Fruit fly (Drosophila melanogaster) whole organism, adult: ENCODE measurements around the gene PGRP-SB2.
A peak's percentile ranks its signal among the peaks of the same experiment; 100 is the strongest.

Experiments used
- CG11617 ChIP-seq: fragments of 200-800 bp; sonication (Bioruptor generic); optimal IDR thresholded peaks from 2 replicates; lab custom pipeline; 2017; ENCODE audit warnings: mild to moderate bottlenecking, missing biosample characterization, missing genetic modification reagents, missing genetic modification characterization
- CG12768 ChIP-seq: fragments of 200-800 bp; sonication (Bioruptor generic); optimal IDR thresholded peaks from 2 replicates; lab custom pipeline; 2017; ENCODE audit warnings: missing biosample characterization, missing genetic modification characterization, mild to moderate bottlenecking, moderate library complexity, missing genetic modification reagents
- CG14711 ChIP-seq: fragments of 200-800 bp; sonication (Bioruptor generic); optimal IDR thresholded peaks from 2 replicates; lab custom pipeline; 2018; ENCODE audit warnings: missing biosample characterization, mild to moderate bottlenecking, missing genetic modification characterization, moderate library complexity
- CG1620 ChIP-seq: fragments of 200-800 bp; sonication (Bioruptor generic); optimal IDR thresholded peaks from 2 replicates; lab custom pipeline; 2016; ENCODE audit warnings: missing biosample characterization, missing genetic modification characterization
- CG33017 ChIP-seq: fragments of 200-800 bp; sonication (Bioruptor generic); optimal IDR thresholded peaks from 2 replicates; lab custom pipeline; 2018; ENCODE audit warnings: missing biosample characterization, mild to moderate bottlenecking, missing genetic modification characterization, moderate library complexity
- CG5204 ChIP-seq: fragments of 200-800 bp; sonication (Bioruptor generic); optimal IDR thresholded peaks from 2 replicates; lab custom pipeline; 2016; ENCODE audit warnings: missing biosample characterization, missing genetic modification characterization
- CG7045 ChIP-seq: fragments of 200-800 bp; sonication (Bioruptor generic); optimal IDR thresholded peaks from 2 replicates; lab custom pipeline; 2017; ENCODE audit warnings: missing biosample characterization, mild to moderate bottlenecking, missing genetic modification characterization
- CG7101 ChIP-seq: fragments of 200-800 bp; sonication (Bioruptor generic); optimal IDR thresholded peaks from 2 replicates; lab custom pipeline; 2018; ENCODE audit warnings: missing biosample characterization, mild to moderate bottlenecking, missing genetic modification characterization, moderate library complexity
- Clk ChIP-seq: fragments of 200-800 bp; sonication (Bioruptor generic); optimal IDR thresholded peaks from 2 replicates; lab custom pipeline; 2017; ENCODE audit warnings: missing biosample characterization, missing genetic modification characterization
- Crg-1 ChIP-seq: fragments of 200-800 bp; sonication (Bioruptor generic); optimal IDR thresholded peaks from 2 replicates; lab custom pipeline; 2016; ENCODE audit warnings: missing biosample characterization, missing genetic modification characterization
- Hr96 ChIP-seq: fragments of 200-800 bp; sonication (Bioruptor generic); optimal IDR thresholded peaks from 2 replicates; lab custom pipeline; 2016; ENCODE audit warnings: missing biosample characterization, missing genetic modification characterization
- Mnt ChIP-seq: fragments of 200-800 bp; sonication (Bioruptor generic); optimal IDR thresholded peaks from 2 replicates; lab custom pipeline; 2016; ENCODE audit warnings: missing biosample characterization, mild to moderate bottlenecking, missing genetic modification characterization
- bab1 ChIP-seq: fragments of 200-800 bp; sonication (Bioruptor generic); optimal IDR thresholded peaks from 3 replicates; lab custom pipeline; 2019; ENCODE audit warnings: missing biosample characterization, mild to moderate bottlenecking, missing genetic modification characterization, moderate library complexity
- cic ChIP-seq: fragments of 200-800 bp; sonication (Bioruptor generic); optimal IDR thresholded peaks from 2 replicates; lab custom pipeline; 2017; ENCODE audit warnings: missing biosample characterization, mild to moderate bottlenecking, missing genetic modification characterization, moderate library complexity
- cnc ChIP-seq, 2 experiments: fragments of >200 bp; optimal IDR thresholded peaks; 2 replicates each; lab custom pipeline; 2017
- kay ChIP-seq: fragments of 200-800 bp; sonication (Bioruptor generic); peaks from one replicate; lab custom pipeline; 2016; ENCODE audit warnings: missing biosample characterization, missing genetic modification characterization, borderline replicate concordance
- ovo ChIP-seq: fragments of 200-800 bp; sonication (Bioruptor generic); optimal IDR thresholded peaks from 2 replicates; lab custom pipeline; 2016; ENCODE audit warnings: missing biosample characterization, missing genetic modification characterization
- pad ChIP-seq: fragments of 200-800 bp; sonication (Bioruptor generic); optimal IDR thresholded peaks from 3 replicates; lab custom pipeline; 2017; ENCODE audit warnings: missing biosample characterization, missing genetic modification characterization, mild to moderate bottlenecking, moderate library complexity, missing genetic modification reagents
- tj ChIP-seq: fragments of 200-800 bp; sonication (Bioruptor generic); optimal IDR thresholded peaks from 3 replicates; lab custom pipeline; 2017; ENCODE audit warnings: missing biosample characterization, mild to moderate bottlenecking, missing genetic modification characterization, moderate library complexity
- toe ChIP-seq: fragments of 200-800 bp; sonication (Bioruptor generic); optimal IDR thresholded peaks from 2 replicates; lab custom pipeline; 2016; ENCODE audit warnings: missing biosample characterization, missing genetic modification characterization

The PGRP-SB2 gene

DNA sequence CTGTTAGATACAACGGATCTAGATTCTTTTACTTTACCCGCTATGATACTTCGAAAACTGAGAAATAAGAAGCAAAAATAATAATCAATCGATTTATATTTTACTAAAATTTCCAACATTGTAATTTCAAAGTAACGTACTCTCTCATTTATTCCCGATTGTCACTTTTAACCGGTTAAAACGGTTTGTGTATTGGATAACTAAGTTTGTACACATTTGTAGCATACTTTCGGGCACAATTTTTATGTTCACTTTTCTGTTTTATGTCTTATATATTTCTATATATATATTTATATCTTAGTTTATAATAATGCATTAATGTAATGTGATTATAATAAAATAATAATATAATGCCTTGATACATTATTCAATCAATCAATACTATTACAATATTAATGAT, 15.3 kb downstream of the PGRP-SB2 start:
- TF ChIP-seq cnc (optimal IDR thresholded peaks at IDR 0.05; lab: Kevin White, UChicago) (no peak), CG1620 (GFP tag; lab: Kevin White, UChicago) (no peak), CG7101 (tag; lab: Kevin White, UChicago) (no peak), Mnt (GFP tag; lab: Kevin White, UChicago) (no peak), CG11617 (GFP tag; lab: Kevin White, UChicago) (no peak), Crg-1 (GFP tag; lab: Kevin White, UChicago) (no peak)

DNA sequence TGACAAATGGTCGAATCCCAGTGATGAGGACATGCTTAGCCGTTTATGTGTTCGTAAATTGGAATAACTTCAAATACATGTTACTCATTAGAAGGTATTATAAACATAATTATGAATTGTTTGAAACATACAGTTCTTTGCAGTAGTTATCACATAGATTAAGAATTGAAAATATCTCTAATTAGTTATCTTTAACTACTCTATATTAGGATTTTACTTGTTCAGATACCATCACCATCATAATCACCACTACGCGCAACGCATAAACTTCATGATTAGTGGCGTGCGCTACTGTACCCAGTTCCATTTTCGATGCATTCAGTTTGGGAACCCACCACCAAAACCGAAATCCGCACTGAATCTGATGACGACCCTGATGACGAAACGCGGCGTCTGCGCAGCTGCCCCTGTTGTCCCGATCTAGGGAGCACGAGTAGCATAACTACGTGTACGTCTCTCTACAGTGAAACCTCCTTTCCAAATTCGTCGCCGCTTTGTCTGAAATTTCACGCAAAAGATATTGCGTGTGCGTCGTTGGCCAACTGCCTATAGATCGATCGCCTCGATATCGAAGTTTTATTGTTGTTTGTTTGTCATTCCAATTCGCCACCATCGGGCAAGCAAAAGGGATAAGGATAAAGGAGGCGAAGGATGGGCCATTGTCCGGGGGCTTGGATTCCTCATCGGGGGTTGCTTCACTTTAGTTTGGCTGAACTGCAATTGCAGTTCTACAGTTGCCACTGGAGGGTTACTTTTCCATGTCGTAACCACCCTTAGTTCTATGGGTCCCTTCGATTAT, 17.8 kb downstream of the PGRP-SB2 start:
- TF ChIP-seq Clk (GFP tag; lab: Kevin White, UChicago): no peak
- TF ChIP-seq CG12768 (GFP tag; lab: Kevin White, UChicago): no peak
- no peak for TF ChIP-seq CG7045 (GFP tag; lab: Kevin White, UChicago)
- no peak for TF ChIP-seq CG5204 (GFP tag; lab: Kevin White, UChicago)
- no peak for TF ChIP-seq bab1 (GFP tag; lab: Kevin White, UChicago)
- no peak for TF ChIP-seq cnc (optimal IDR thresholded peaks at IDR 0.05; lab: Kevin White, UChicago)
- TF ChIP-seq CG33017: no peak

DNA sequence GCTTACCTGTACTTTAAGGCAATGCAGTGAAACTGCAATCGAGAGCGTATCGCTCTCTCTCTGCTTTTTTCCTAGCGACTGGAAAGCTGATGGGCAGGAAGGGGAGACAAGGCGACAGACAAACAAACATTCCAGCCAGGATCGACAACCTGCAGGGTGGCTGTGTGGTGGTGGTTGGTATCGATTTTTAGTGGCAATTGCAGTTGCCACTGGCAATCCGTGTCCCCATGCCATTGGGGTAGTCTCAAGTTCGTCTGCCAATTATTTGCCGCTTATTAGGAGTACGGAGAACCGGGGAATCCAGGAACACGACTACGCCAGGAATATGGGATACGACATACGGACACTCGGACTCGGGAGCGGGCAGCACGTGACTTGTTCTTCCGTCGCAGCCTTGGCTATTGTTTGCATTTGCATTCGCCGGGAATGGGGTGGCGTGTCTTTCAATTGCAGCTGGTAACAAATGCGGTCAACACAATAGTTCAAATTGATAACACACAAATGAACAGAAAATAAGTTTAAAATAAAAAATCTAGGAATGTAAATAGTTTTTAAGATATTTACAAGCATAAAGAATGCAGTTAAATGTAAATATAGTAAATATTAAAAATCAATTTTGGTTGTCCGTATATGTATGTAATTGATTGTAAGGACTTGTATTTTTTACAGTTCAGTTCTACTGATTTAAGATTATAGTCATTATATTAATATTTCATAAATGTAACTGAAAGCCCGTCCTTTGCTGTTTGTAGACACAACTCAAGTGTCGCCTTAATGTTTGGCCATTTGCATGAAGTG, 20.4 kb downstream of the PGRP-SB2 start:
- TF ChIP-seq cnc (optimal IDR thresholded peaks at IDR 0.05; lab: Kevin White, UChicago) (no peak), kay (GFP tag; lab: Kevin White, UChicago) (no peak), CG7101 (tag; lab: Kevin White, UChicago) (no peak), Clk (GFP tag; lab: Kevin White, UChicago) (no peak), Mnt (GFP tag; lab: Kevin White, UChicago) (no peak), CG14711 (no peak), CG7045 (GFP tag; lab: Kevin White, UChicago) (no peak)

DNA sequence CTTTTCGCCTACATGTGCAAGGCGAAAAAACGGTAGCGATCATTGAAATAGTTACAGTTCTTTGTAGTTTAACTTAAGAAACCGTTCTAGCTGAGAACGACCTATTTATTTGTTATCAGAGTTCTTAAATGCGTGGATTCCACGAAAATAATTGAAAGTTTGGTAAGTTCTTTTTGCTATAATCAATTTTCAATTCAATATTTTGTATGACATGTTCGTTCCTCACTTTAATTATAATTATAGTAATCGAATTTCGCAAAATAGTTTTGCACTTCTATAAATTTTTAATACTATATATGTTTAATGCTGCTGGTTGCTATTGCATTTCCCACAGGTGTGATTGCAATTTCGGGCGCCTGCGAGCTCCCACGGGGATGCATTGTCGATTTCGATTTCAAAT, 22.0 kb downstream of the PGRP-SB2 start:
- no peak for TF ChIP-seq CG11617 (GFP tag; lab: Kevin White, UChicago)
- TF ChIP-seq CG7101 (tag; lab: Kevin White, UChicago): no peak
- TF ChIP-seq bab1 (GFP tag; lab: Kevin White, UChicago): no peak
- TF ChIP-seq CG7045 (GFP tag; lab: Kevin White, UChicago): no peak
- TF ChIP-seq kay (GFP tag; lab: Kevin White, UChicago): no peak
- TF ChIP-seq Mnt (GFP tag; lab: Kevin White, UChicago): no peak
- no peak for TF ChIP-seq Clk (GFP tag; lab: Kevin White, UChicago)
- TF ChIP-seq toe: no peak
- TF ChIP-seq cic: no peak
- no peak for TF ChIP-seq Hr96
- TF ChIP-seq pad: no peak
- no peak for TF ChIP-seq tj (GFP tag; lab: Kevin White, UChicago)
- no peak for TF ChIP-seq ovo
- TF ChIP-seq CG33017: no peak
- no peak for TF ChIP-seq CG12768 (GFP tag; lab: Kevin White, UChicago)

DNA sequence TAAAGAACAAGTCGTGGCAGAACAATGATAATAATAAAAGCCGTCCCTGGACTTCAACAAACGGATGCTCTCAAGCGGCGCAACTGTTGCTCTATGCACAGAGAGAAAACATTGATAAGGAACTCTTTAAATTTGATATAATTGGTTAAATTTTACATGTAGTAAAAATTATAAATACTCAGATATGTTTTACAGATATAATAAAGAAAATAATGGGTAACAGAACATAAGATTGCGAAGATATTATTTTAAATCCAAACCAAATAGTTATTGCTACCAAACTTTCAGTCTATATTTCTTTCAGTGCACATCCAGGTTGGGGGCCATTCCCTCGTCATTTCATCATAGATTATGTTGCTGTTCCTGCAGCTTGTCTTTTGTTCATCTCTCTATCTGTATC, 23.4 kb downstream of the PGRP-SB2 start:
- TF ChIP-seq Crg-1 (GFP tag; lab: Kevin White, UChicago) (no peak), cic (no peak), CG5204 (GFP tag; lab: Kevin White, UChicago) (no peak), pad (no peak), CG14711 (no peak), toe (no peak)

DNA sequence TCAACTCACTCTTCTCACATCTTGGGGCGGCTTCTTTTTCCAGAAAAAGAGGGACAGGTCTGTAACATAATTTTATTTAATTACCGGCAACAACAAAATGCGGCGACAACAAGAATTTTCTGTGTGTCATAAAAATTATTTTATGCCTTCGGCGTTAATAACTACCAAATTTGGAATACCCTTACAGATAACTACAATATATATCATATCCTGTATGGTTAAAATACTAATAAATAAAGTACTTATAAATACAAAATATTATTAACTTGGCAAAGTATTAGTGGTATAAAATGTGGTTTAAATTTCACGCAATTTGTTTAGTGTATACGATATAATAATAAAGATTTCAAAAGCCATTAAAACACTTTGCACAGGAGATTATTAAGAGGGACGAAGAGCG, 24.4 kb downstream of the PGRP-SB2 start:
- TF ChIP-seq tj (GFP tag; lab: Kevin White, UChicago): peak; percentile 53
- TF ChIP-seq kay (GFP tag; lab: Kevin White, UChicago): no peak

DNA sequence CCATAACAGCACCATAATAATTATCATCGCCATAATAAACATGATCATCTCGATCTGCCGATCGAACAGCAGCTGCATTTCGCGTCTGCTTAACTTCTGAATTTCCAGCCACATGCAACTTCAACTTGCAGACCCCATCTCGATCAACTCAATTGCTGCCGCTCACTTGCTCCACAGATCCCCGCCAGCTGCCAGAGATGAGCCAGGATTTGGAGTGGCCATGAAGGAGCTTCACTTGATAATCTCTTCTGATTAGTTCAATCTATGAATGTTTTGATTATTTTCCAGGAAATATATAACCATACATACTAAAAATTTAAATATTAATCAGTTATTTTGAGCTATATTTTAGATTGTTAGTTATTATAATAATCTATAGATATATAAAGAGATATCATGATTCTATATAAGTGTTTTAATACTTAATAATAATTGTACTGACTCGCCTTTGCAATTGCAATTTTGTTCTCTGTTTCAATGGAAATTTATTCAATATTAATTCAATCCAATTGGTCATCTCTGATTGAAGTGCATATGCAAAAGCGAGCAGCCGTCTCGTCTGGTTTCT, 25.2 kb downstream of the PGRP-SB2 start:
- TF ChIP-seq CG11617 (GFP tag; lab: Kevin White, UChicago): no peak
- no peak for TF ChIP-seq Crg-1 (GFP tag; lab: Kevin White, UChicago)
- no peak for TF ChIP-seq CG1620 (GFP tag; lab: Kevin White, UChicago)
- no peak for TF ChIP-seq pad
- TF ChIP-seq Mnt (GFP tag; lab: Kevin White, UChicago): no peak
- no peak for TF ChIP-seq CG7045 (GFP tag; lab: Kevin White, UChicago)
- no peak for TF ChIP-seq ovo
